Fruit fly (Drosophila melanogaster) whole organism, embryonic: ENCODE data around the gene CG12560.

Experiments used
- Antp ChIP-seq: fragments of 200-800 bp; sonication (Bioruptor generic); optimal IDR thresholded peaks from 3 replicates; lab custom pipeline; 2016; ENCODE audit warnings: missing biosample characterization, missing genetic modification characterization
- B-H1 ChIP-seq: fragments of 200-800 bp; sonication (Bioruptor generic); IDR thresholded peaks from 3 replicates; pipeline ENCODE4 v1.3.6; 2022; ENCODE audit warnings: missing biosample characterization, missing genetic modification characterization
- CG10431 ChIP-seq: fragments of 200-800 bp; sonication (Bioruptor generic); optimal IDR thresholded peaks from 3 replicates; lab custom pipeline; 2018; ENCODE audit warnings: missing biosample characterization, mild to moderate bottlenecking, missing genetic modification characterization
- CG10462 ChIP-seq: fragments of 200-800 bp; sonication (Bioruptor generic); optimal IDR thresholded peaks from 2 replicates; lab custom pipeline; 2016; ENCODE audit warnings: missing biosample characterization, missing genetic modification characterization
- CG10565 ChIP-seq: fragments of 200-800 bp; sonication (Bioruptor generic); optimal IDR thresholded peaks from 3 replicates; lab custom pipeline; 2016; ENCODE audit warnings: missing biosample characterization, mild to moderate bottlenecking, missing genetic modification characterization
- CG11456 ChIP-seq: fragments of 200-800 bp; sonication (Bioruptor generic); IDR thresholded peaks from 3 replicates; pipeline ENCODE4 v1.3.6; 2022; ENCODE audit warnings: missing biosample characterization, missing genetic modification characterization
- CG11723 ChIP-seq: fragments of 200-800 bp; sonication (Bioruptor generic); optimal IDR thresholded peaks from 2 replicates; lab custom pipeline; 2017; ENCODE audit warnings: missing biosample characterization, mild to moderate bottlenecking, missing genetic modification characterization
- CG12104 ChIP-seq: fragments of 200-800 bp; sonication (Bioruptor generic); optimal IDR thresholded peaks from 3 replicates; lab custom pipeline; 2016; ENCODE audit warnings: missing biosample characterization, missing genetic modification characterization
- CG12219 ChIP-seq: fragments of 200-800 bp; sonication (Bioruptor generic); optimal IDR thresholded peaks from 3 replicates; lab custom pipeline; 2018; ENCODE audit warnings: missing biosample characterization, mild to moderate bottlenecking, missing genetic modification characterization
- CG13424 ChIP-seq: fragments of 200-800 bp; sonication (Bioruptor generic); optimal IDR thresholded peaks from 2 replicates; lab custom pipeline; 2019; ENCODE audit warnings: missing biosample characterization, mild to moderate bottlenecking, missing genetic modification characterization, moderate library complexity
- CG13624 ChIP-seq: fragments of 200-800 bp; sonication (Bioruptor generic); optimal IDR thresholded peaks from 2 replicates; lab custom pipeline; 2016; ENCODE audit warnings: missing biosample characterization, missing genetic modification characterization
- CG1602 ChIP-seq: fragments of 200-800 bp; sonication (Bioruptor generic); optimal IDR thresholded peaks from 3 replicates; lab custom pipeline; 2016; ENCODE audit warnings: missing biosample characterization, missing genetic modification characterization
- CG16815 ChIP-seq: fragments of 200-800 bp; sonication (Bioruptor generic); optimal IDR thresholded peaks from 3 replicates; lab custom pipeline; 2017; ENCODE audit warnings: missing biosample characterization, mild to moderate bottlenecking, missing genetic modification characterization
- CG17328 ChIP-seq: fragments of 200-800 bp; sonication (Bioruptor generic); IDR thresholded peaks from 2 replicates; pipeline ENCODE4 v1.3.6; 2022; ENCODE audit warnings: missing biosample characterization, missing genetic modification characterization
- CG1792 ChIP-seq: fragments of 200-800 bp; sonication (Bioruptor generic); optimal IDR thresholded peaks from 2 replicates; lab custom pipeline; 2016; ENCODE audit warnings: missing biosample characterization, missing genetic modification characterization
- CG32767 ChIP-seq: fragments of 200-800 bp; sonication (Bioruptor generic); IDR thresholded peaks from 2 replicates; pipeline ENCODE4 v1.3.6; 2022; ENCODE audit warnings: missing biosample characterization, missing genetic modification characterization
- CG33557 ChIP-seq: fragments of 200-800 bp; sonication (Bioruptor generic); optimal IDR thresholded peaks from 2 replicates; lab custom pipeline; 2019; ENCODE audit warnings: missing biosample characterization, mild to moderate bottlenecking, missing genetic modification characterization, moderate library complexity
- CG5953 ChIP-seq: fragments of 200-800 bp; sonication (Bioruptor generic); IDR thresholded peaks from 2 replicates; pipeline ENCODE4 v1.3.6; 2022; ENCODE audit warnings: missing biosample characterization, missing genetic modification characterization
- CG7786 ChIP-seq: fragments of 200-800 bp; sonication (Bioruptor generic); optimal IDR thresholded peaks from 2 replicates; lab custom pipeline; 2016; ENCODE audit warnings: missing biosample characterization, missing genetic modification characterization
- CG8944 ChIP-seq: fragments of 200-800 bp; sonication (Bioruptor generic); optimal IDR thresholded peaks from 3 replicates; lab custom pipeline; 2016; ENCODE audit warnings: missing biosample characterization, missing genetic modification characterization
- CHES-1-like ChIP-seq: fragments of 200-800 bp; sonication (Bioruptor generic); optimal IDR thresholded peaks from 2 replicates; lab custom pipeline; 2016; ENCODE audit warnings: missing biosample characterization, missing genetic modification characterization
- D ChIP-seq, 2 experiments: fragments of 200-800 bp in 1 of 2; fragments of >200 bp in 1 of 2; sonication (Bioruptor generic) in 1 of 2; optimal IDR thresholded peaks; 2 replicates in 1 of 2; 3 replicates in 1 of 2; lab custom pipeline; 2017; ENCODE audit warnings: mild to moderate bottlenecking in 1 of 2, missing biosample characterization in 1 of 2, missing genetic modification characterization in 1 of 2, missing genetic modification reagents in 1 of 2
- D19B ChIP-seq: fragments of 200-800 bp; sonication (Bioruptor generic); optimal IDR thresholded peaks from 2 replicates; lab custom pipeline; 2017; ENCODE audit warnings: missing biosample characterization, mild to moderate bottlenecking, missing genetic modification characterization
- Dfd ChIP-seq, 2 experiments: fragments of >200 bp; optimal IDR thresholded peaks; 2 replicates each; lab custom pipeline; 2017; ENCODE audit warnings: missing biosample characterization in 2 of 2, missing genetic modification characterization in 2 of 2
- Drgx ChIP-seq: fragments of 200-800 bp; sonication (Bioruptor generic); IDR thresholded peaks from 2 replicates; pipeline ENCODE4 v1.3.6; 2022; ENCODE audit warnings: missing biosample characterization, missing genetic modification characterization
- E2f1 ChIP-seq: fragments of 200-800 bp; sonication (Bioruptor generic); IDR thresholded peaks from 2 replicates; pipeline ENCODE4 v1.3.6; 2022; ENCODE audit warnings: missing biosample characterization, missing genetic modification characterization
- ERR ChIP-seq: fragments of 200-800 bp; sonication (Bioruptor generic); optimal IDR thresholded peaks from 2 replicates; lab custom pipeline; 2016; ENCODE audit warnings: missing biosample characterization, missing genetic modification characterization
- GATAe ChIP-seq: fragments of 200-800 bp; sonication (Bioruptor generic); conservative IDR thresholded peaks from 2 replicates; pipeline ENCODE4 v1.3.6; 2022; ENCODE audit warnings: missing biosample characterization, missing genetic modification characterization
- HmgD ChIP-seq: fragments of 200-800 bp; sonication (Bioruptor generic); optimal IDR thresholded peaks from 3 replicates; lab custom pipeline; 2016; ENCODE audit warnings: missing biosample characterization, missing genetic modification characterization
- Jarid2 ChIP-seq: fragments of 200-800 bp; sonication (Bioruptor generic); optimal IDR thresholded peaks from 3 replicates; lab custom pipeline; 2017; ENCODE audit warnings: mild to moderate bottlenecking, missing biosample characterization, missing genetic modification reagents, missing genetic modification characterization
- Max ChIP-seq: fragments of 200-800 bp; sonication (Bioruptor generic); optimal IDR thresholded peaks from 2 replicates; lab custom pipeline; 2016; ENCODE audit warnings: missing biosample characterization, mild to moderate bottlenecking, missing genetic modification characterization
- Nf-YA ChIP-seq: fragments of 200-800 bp; sonication (Bioruptor generic); IDR thresholded peaks from 2 replicates; pipeline ENCODE4 v1.3.6; 2022; ENCODE audit warnings: missing biosample characterization, missing genetic modification characterization
- Oaz ChIP-seq: fragments of 200-800 bp; sonication (Bioruptor generic); IDR thresholded peaks from 2 replicates; pipeline ENCODE4 v1.3.6; 2022; ENCODE audit warnings: missing biosample characterization, missing genetic modification characterization
- Ptx1 ChIP-seq: fragments of 200-800 bp; sonication (Bioruptor generic); IDR thresholded peaks from 2 replicates; pipeline ENCODE4 v1.3.6; 2022; ENCODE audit warnings: missing biosample characterization, missing genetic modification characterization
- Six4 ChIP-seq: fragments of 200-800 bp; sonication (Bioruptor generic); optimal IDR thresholded peaks from 2 replicates; lab custom pipeline; 2016; ENCODE audit warnings: missing biosample characterization, missing genetic modification characterization
- bsh ChIP-seq, 2 experiments: fragments of 200-800 bp; sonication (Bioruptor generic); optimal IDR thresholded peaks; 2 replicates each; lab custom pipeline; 2017 to 2018; ENCODE audit warnings: mild to moderate bottlenecking in 2 of 2, missing biosample characterization in 2 of 2, missing genetic modification characterization in 2 of 2, moderate library complexity in 1 of 2
- crc ChIP-seq: fragments of 200-800 bp; sonication (Bioruptor generic); optimal IDR thresholded peaks from 2 replicates; lab custom pipeline; 2016; ENCODE audit warnings: missing biosample characterization, missing genetic modification characterization
- dysf ChIP-seq: fragments of 200-800 bp; sonication (Bioruptor generic); IDR thresholded peaks from 3 replicates; pipeline ENCODE4 v1.3.6; 2022; ENCODE audit warnings: missing biosample characterization, missing genetic modification characterization
- en ChIP-seq: fragments of 200-800 bp; sonication (Bioruptor generic); optimal IDR thresholded peaks from 2 replicates; lab custom pipeline; 2016; ENCODE audit warnings: missing biosample characterization, missing genetic modification characterization
- gem ChIP-seq: fragments of 200-800 bp; sonication (Bioruptor generic); optimal IDR thresholded peaks from 2 replicates; lab custom pipeline; 2019; ENCODE audit warnings: missing biosample characterization, mild to moderate bottlenecking, missing genetic modification characterization, moderate library complexity
- hkb ChIP-seq, 2 experiments: fragments of 200-800 bp in 1 of 2; fragments of >200 bp in 1 of 2; sonication (Bioruptor generic) in 1 of 2; IDR thresholded peaks in 1 of 2; optimal IDR thresholded peaks in 1 of 2; 2 replicates each; pipeline versions ENCODE4 v1.3.6 to Lab custom; 2017 to 2022; ENCODE audit warnings: missing biosample characterization in 1 of 2, missing genetic modification characterization in 1 of 2
- jumu ChIP-seq: fragments of 200-800 bp; sonication (Bioruptor generic); optimal IDR thresholded peaks from 3 replicates; lab custom pipeline; 2016; ENCODE audit warnings: missing biosample characterization, missing genetic modification characterization
- org-1 ChIP-seq: fragments of 200-800 bp; sonication (Bioruptor generic); optimal IDR thresholded peaks from 2 replicates; lab custom pipeline; 2017; ENCODE audit warnings: missing biosample characterization, missing genetic modification characterization
- prd ChIP-seq, 3 experiments: fragments of >200 bp in 2 of 3; fragments of 200-800 bp in 1 of 3; sonication (Bioruptor generic) in 1 of 3; optimal IDR thresholded peaks in 2 of 3; IDR thresholded peaks in 1 of 3; 2 replicates in 2 of 3; 3 replicates in 1 of 3; pipeline versions ENCODE4 v1.3.6 to Lab custom; 2017 to 2022; ENCODE audit warnings: missing biosample characterization in 1 of 3, missing genetic modification characterization in 1 of 3
- run ChIP-seq: fragments of 200-800 bp; sonication (Bioruptor generic); optimal IDR thresholded peaks from 3 replicates; lab custom pipeline; 2018; ENCODE audit warnings: missing biosample characterization, mild to moderate bottlenecking, missing genetic modification characterization
- sisA ChIP-seq: fragments of 200-800 bp; sonication (Bioruptor generic); IDR thresholded peaks from 2 replicates; pipeline ENCODE4 v1.3.6; 2022; ENCODE audit warnings: missing biosample characterization, missing genetic modification characterization
- tio ChIP-seq: fragments of 200-800 bp; sonication (Bioruptor generic); optimal IDR thresholded peaks from 2 replicates; lab custom pipeline; 2017; ENCODE audit warnings: missing biosample characterization, missing genetic modification characterization, inconsistent platforms
- tx ChIP-seq: fragments of 200-800 bp; sonication (Bioruptor generic); optimal IDR thresholded peaks from 2 replicates; lab custom pipeline; 2016; ENCODE audit warnings: missing biosample characterization, missing genetic modification characterization
- z ChIP-seq: fragments of 200-800 bp; sonication (Bioruptor generic); IDR thresholded peaks from 3 replicates; pipeline ENCODE4 v1.3.6; 2022; ENCODE audit warnings: missing biosample characterization, missing genetic modification characterization

The CG12560 gene

DNA sequence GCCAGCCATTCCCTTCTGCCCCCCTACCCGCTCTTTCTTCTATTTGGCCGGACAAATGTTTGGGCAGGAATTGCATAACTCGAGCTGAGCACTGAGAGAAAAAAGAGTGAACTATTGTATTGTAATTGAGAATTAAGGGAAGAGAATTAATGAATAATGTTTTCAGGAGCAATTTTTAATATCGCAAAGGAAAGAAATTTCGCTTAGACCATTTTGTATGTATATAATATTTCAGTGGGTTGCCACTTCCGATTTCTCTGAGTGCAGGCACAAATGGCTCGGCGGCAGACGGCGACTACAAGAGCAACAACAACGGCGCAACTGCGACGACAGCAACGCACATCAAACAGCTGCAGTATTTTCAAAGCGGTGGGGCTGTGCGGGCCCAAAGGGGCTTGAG, 44.7 kb downstream of the CG12560 start (continued):
- peak; percentile 64 to 74 for TF ChIP-seq bsh (GFP tag; optimal IDR thresholded peaks at IDR 0.05; lab: Kevin White, UChicago)
- TF ChIP-seq Oaz (GFP tag; lab: Robert Waterston, UW) = peak; percentile 73
- TF ChIP-seq CG7786 (GFP tag; lab: Kevin White, UChicago) = peak; percentile 41
- TF ChIP-seq en (GFP tag; lab: Kevin White, UChicago) = peak; percentile 71
- peak; percentile 82 for TF ChIP-seq CG17328
- no peak for TF ChIP-seq CG10565 (GFP tag; lab: Kevin White, UChicago)
- peak; percentile 77 for TF ChIP-seq B-H1 (GFP tag; lab: Robert Waterston, UW)
- TF ChIP-seq tio (GFP tag; lab: Kevin White, UChicago) = peak; percentile 62
- peak; percentile 93 for TF ChIP-seq Drgx (GFP tag; lab: Robert Waterston, UW)
- no peak for TF ChIP-seq Dfd (GFP tag; optimal IDR thresholded peaks at IDR 0.05; lab: Kevin White, UChicago)
- no peak for TF ChIP-seq CG10431 (GFP tag; lab: Kevin White, UChicago)
- peak; percentile 70; the same call in 1 of the 2 replicates for TF ChIP-seq CG5953 (GFP tag; lab: Robert Waterston, UW)
- TF ChIP-seq CG1792 (GFP tag; lab: Kevin White, UChicago) = peak; percentile 25
- peak; percentile 61 for TF ChIP-seq jumu (GFP tag; lab: Kevin White, UChicago)
- TF ChIP-seq CG10462 (GFP tag; lab: Kevin White, UChicago) = peak; percentile 66
- TF ChIP-seq sisA = peak; percentile 84
- peak; percentile 73 for TF ChIP-seq CG12219
- no peak for TF ChIP-seq hkb (optimal IDR thresholded peaks at IDR 0.05; lab: Kevin White, UChicago)
- TF ChIP-seq hkb (GFP tag; IDR thresholded peaks at IDR 0.05; lab: Robert Waterston, UW) = peak; percentile 90
- peak; percentile 72 for TF ChIP-seq E2f1 (GFP tag; lab: Robert Waterston, UW)
- TF ChIP-seq Max (GFP tag; lab: Kevin White, UChicago) = peak; percentile 31
- TF ChIP-seq prd (optimal IDR thresholded peaks at IDR 0.05; lab: Kevin White, UChicago) = no peak
- TF ChIP-seq prd (GFP tag; IDR thresholded peaks at IDR 0.05; lab: Robert Waterston, UW) = peak; percentile 88
- TF ChIP-seq CG12104 (GFP tag; lab: Kevin White, UChicago) = peak; percentile 27
- TF ChIP-seq tx (GFP tag; lab: Kevin White, UChicago) = peak; percentile 39
- peak; percentile 44 for TF ChIP-seq CG13624 (GFP tag; lab: Kevin White, UChicago)
- TF ChIP-seq dysf (GFP tag; lab: Robert Waterston, UW) = peak; percentile 80
- TF ChIP-seq CG11456 (GFP tag; lab: Robert Waterston, UW) = 0 out of 3 replicates have a peak, but pooled peaks have one; percentile 55
- TF ChIP-seq CHES-1-like = peak; percentile 42
- TF ChIP-seq Ptx1 = peak; percentile 84
- TF ChIP-seq D19B (GFP tag; lab: Kevin White, UChicago) = no peak
- TF ChIP-seq Nf-YA (GFP tag; lab: Robert Waterston, UW) = peak; percentile 82
- TF ChIP-seq CG16815 = peak; percentile 49
- peak; percentile 61 for TF ChIP-seq Antp
- TF ChIP-seq D (optimal IDR thresholded peaks at IDR 0.05; lab: Kevin White, UChicago) = no peak
- peak; percentile 53 for TF ChIP-seq D (GFP tag; optimal IDR thresholded peaks at IDR 0.05; lab: Kevin White, UChicago)
- no peak for TF ChIP-seq CG33557 (GFP tag; lab: Kevin White, UChicago)
- peak; percentile 78 for TF ChIP-seq run
- peak; percentile 61 for TF ChIP-seq CG11723
- peak; percentile 53 for TF ChIP-seq crc (GFP tag; lab: Kevin White, UChicago)
- no peak for TF ChIP-seq ERR (GFP tag; lab: Kevin White, UChicago)
- peak; percentile 60 for TF ChIP-seq CG1602 (GFP tag; lab: Kevin White, UChicago)
- TF ChIP-seq Jarid2 (GFP tag; lab: Kevin White, UChicago) = peak; percentile 20
- peak; percentile 30 for TF ChIP-seq Six4 (GFP tag; lab: Kevin White, UChicago)
- peak; percentile 49; the same call in 1 of the 3 replicates for TF ChIP-seq z (GFP tag; lab: Robert Waterston, UW)
- TF ChIP-seq CG13424 (tag; lab: Kevin White, UChicago) = peak; percentile 76
- peak; percentile 56 for TF ChIP-seq CG32767 (GFP tag; lab: Robert Waterston, UW)
- TF ChIP-seq CG8944 (GFP tag; lab: Kevin White, UChicago) = peak; percentile 70
- TF ChIP-seq GATAe (GFP tag; lab: Robert Waterston, UW) = no peak
- TF ChIP-seq gem = peak; percentile 85
- TF ChIP-seq org-1 (GFP tag; lab: Kevin White, UChicago) = peak; percentile 65
- no peak for TF ChIP-seq HmgD
